Worm (Caenorhabditis elegans): Measurements from ENCODE around the gene nspc-7.

The nspc-7 gene

DNA sequence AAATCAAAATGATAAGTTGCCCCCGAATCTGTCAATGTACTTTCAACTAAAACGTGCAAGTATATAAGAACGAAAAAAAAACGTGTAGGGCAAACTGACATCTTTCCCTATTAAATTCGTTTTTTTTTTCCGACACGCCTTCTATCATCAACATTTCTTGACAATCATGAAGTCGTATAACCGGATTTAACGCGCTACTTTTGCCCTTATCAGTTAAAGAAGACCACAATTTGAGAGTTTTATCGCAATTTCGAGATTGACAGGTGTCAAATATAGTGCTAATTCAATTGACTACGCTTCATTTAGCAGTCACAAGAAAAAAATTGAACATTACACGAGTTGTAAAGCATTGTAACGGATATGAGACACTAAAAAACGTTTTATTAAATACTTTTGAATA, 25.5 kb downstream of the nspc-7 start (continued):
- TF ChIP-seq B0035.1 (tag; optimal IDR thresholded peaks at IDR 0.05) (no peak), tbp1 (GFP tag; optimal IDR thresholded peaks at IDR 0.05) (peak; percentile 20), C06A6.2 (GFP tag; conservative IDR thresholded peaks at IDR 0.05) (no peak), tbx-9 (tag; optimal IDR thresholded peaks at IDR 0.05; ENCODE audit: borderline replicate concordance) (no peak), ztf-18 (tag; optimal IDR thresholded peaks at IDR 0.05) (no peak), atf-7 (tag; optimal IDR thresholded peaks at IDR 0.05) (peak; percentile 24)

DNA sequence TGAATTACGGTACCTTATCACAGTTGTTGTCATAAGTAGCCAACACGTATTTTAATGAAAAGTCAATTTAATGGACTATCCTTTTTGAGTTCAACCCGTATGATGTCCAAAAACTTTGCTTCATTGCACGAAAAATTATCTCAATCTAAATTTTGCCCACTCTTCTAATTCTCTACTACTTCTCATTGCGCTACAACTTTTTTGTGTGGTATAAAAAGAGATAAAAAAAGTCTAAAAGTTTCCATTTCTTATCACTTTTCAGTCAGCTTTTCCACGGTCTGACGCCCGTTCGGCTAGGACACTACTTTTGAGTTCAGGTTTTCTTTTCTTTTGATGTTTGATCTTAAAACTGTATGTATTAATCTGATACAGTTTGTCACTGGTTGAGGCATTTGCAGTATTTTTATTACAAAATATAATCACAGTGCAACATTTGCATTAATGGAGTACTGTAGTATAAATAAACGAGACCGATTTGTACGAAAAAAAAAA, 26.2 kb downstream of the nspc-7 start:
- TF ChIP-seq D2030.7 (GFP tag; IDR thresholded peaks at IDR 0.05) (no peak), hmg-20 (GFP tag; IDR thresholded peaks at IDR 0.05) (no peak), nhr-27 (tag; optimal IDR thresholded peaks at IDR 0.05) (no peak), lin-40 (tag; optimal IDR thresholded peaks at IDR 0.05) (no peak), cebp-2 (GFP tag; IDR thresholded peaks at IDR 0.05) (no peak), fkh-3 (tag; optimal IDR thresholded peaks at IDR 0.05) (no peak), ztf-28 (GFP tag; IDR thresholded peaks at IDR 0.05) (no peak), ceh-100 (GFP tag; IDR thresholded peaks at IDR 0.05) (no peak), ztf-6 (GFP tag; IDR thresholded peaks at IDR 0.05) (no peak), hsf-1 (GFP tag; IDR thresholded peaks at IDR 0.05) (no peak), pbrm-1 (GFP tag; IDR thresholded peaks at IDR 0.05) (no peak), nhr-179 (tag; optimal IDR thresholded peaks at IDR 0.05) (no peak), madf-8 (GFP tag; conservative IDR thresholded peaks at IDR 0.05) (no peak), nhr-120 (GFP tag; IDR thresholded peaks at IDR 0.05) (no peak), hrde-1 (tag; optimal IDR thresholded peaks at IDR 0.05; ENCODE audit: borderline replicate concordance) (no peak), B0035.1 (tag; optimal IDR thresholded peaks at IDR 0.05) (no peak), sptf-2 (GFP tag; optimal IDR thresholded peaks at IDR 0.05) (no peak), F52B5.7 (tag; optimal IDR thresholded peaks at IDR 0.05) (no peak), rpc-1 (optimal IDR thresholded peaks at IDR 0.05) (no peak), rpc-1 (tag; optimal IDR thresholded peaks at IDR 0.05) (no peak)

DNA sequence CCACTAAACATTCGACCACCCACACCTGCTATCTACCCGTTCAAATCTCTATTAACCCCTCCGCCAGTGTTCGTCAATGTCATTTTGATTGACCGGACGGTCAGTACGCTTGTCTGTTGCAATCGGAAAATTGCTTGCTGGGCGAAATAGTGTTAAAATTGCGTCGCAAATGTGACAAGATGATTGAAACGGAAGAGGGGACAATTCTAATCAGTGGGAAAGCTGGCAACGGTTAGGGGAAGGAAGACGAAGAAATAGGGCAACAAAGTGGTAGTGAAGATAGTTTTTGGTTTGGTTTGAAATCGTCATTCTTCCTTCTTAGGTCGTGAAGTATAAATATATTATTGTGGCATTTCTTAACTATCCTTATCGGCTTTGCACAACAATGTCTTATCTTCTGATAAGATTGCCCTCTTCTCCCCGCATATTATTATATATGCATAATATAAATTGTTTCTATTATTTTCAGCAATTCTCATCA, 26.8 kb downstream of the nspc-7 start:
- peak in 1 of 2 experiments; percentile 23 for TF ChIP-seq let-607 (tag; optimal IDR thresholded peaks at IDR 0.05)
- TF ChIP-seq Y56A3A.18 (GFP tag; IDR thresholded peaks at IDR 0.05): no peak
- TF ChIP-seq madf-10 (tag; optimal IDR thresholded peaks at IDR 0.05): no peak
- TF ChIP-seq dox-1 (GFP tag; IDR thresholded peaks at IDR 0.05): peak; percentile 73
- TF ChIP-seq ztf-6 (GFP tag; IDR thresholded peaks at IDR 0.05): no peak
- peak; percentile 4 for TF ChIP-seq atf-7 (tag; optimal IDR thresholded peaks at IDR 0.05)
- no peak for TF ChIP-seq F33H1.4 (GFP tag; IDR thresholded peaks at IDR 0.05)
- TF ChIP-seq C17E4.6 (GFP tag; IDR thresholded peaks at IDR 0.05): no peak
- TF ChIP-seq tlf-1 (GFP tag; optimal IDR thresholded peaks at IDR 0.05): no peak
- TF ChIP-seq ets-4 (GFP tag; optimal IDR thresholded peaks at IDR 0.05): peak; percentile 78
- TF ChIP-seq F39B2.1 (GFP tag; IDR thresholded peaks at IDR 0.05): no peak
- TF ChIP-seq nhr-80 (tag; optimal IDR thresholded peaks at IDR 0.05): peak; percentile 90

DNA sequence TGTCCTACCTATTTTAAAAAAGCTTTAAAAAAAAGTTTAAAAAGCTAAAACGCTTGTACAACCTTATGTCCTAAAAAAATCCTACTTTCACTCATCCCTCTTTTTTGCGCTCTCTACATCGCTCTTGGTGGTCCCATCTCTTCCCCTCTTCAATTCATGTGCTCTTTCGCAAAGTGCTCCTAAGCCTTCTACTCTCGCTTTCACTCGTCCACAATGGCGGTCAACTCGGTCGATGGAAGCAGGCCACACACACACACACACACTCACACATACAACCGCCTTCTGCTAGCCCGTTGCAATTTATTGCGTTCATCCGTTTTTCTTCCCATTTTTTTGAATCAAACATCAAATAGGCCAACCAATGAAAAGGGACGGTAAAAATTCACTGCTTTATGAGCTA, 27.5 kb downstream of the nspc-7 start:
- TF ChIP-seq snpc-3.4 (tag; optimal IDR thresholded peaks at IDR 0.05) (no peak), nhr-27 (tag; optimal IDR thresholded peaks at IDR 0.05) (no peak), attf-3 (GFP tag; conservative IDR thresholded peaks at IDR 0.05) (no peak), snpc-1.3 (tag; optimal IDR thresholded peaks at IDR 0.05; ENCODE audit: insufficient read depth) (no peak), zfh-2 (GFP tag; conservative IDR thresholded peaks at IDR 0.05) (0 out of 2 replicates have a peak, but pooled peaks have one; percentile 15), bed-1 (GFP tag; IDR thresholded peaks at IDR 0.05) (no peak), rpc-1 (optimal IDR thresholded peaks at IDR 0.05) (no peak), rpc-1 (tag; optimal IDR thresholded peaks at IDR 0.05) (no peak), ceh-27 (GFP tag; optimal IDR thresholded peaks at IDR 0.05) (peak; percentile 26), attf-5 (GFP tag; optimal IDR thresholded peaks at IDR 0.05) (no peak), unc-62 (GFP tag; optimal IDR thresholded peaks at IDR 0.05) (no peak), F57A8.1 (GFP tag; optimal IDR thresholded peaks at IDR 0.05) (no peak), bed-2 (GFP tag; IDR thresholded peaks at IDR 0.05) (no peak)
